Worm (Caenorhabditis elegans): ENCODE data around the gene dyn-1.

ce11 chrX:15600512-15601117 lies 31.9 kb downstream of the dyn-1 start, which contains the start of gene ent-2:
- TF ChIP-seq pha-4 (GFP tag; IDR thresholded peaks at IDR 0.05) (no peak), pha-4 (tag; optimal IDR thresholded peaks at IDR 0.05) (no peak), ceh-82 (tag; optimal IDR thresholded peaks at IDR 0.05) (no peak), nhr-10 (tag; optimal IDR thresholded peaks at IDR 0.05) (no peak), nhr-11 (tag; optimal IDR thresholded peaks at IDR 0.05) (peak; percentile 17), sdz-12 (GFP tag; optimal IDR thresholded peaks at IDR 0.05) (no peak), jun-1 (tag; optimal IDR thresholded peaks at IDR 0.05) (no peak), lsy-2 (tag; optimal IDR thresholded peaks at IDR 0.05) (peak in 1 of 2 experiments; percentile 40), nhr-102 (tag; optimal IDR thresholded peaks at IDR 0.05) (no peak), pqm-1 (tag; optimal IDR thresholded peaks at IDR 0.05) (no peak), unc-62 (GFP tag; optimal IDR thresholded peaks at IDR 0.05 in 1 of 2) (no peak), unc-62 (tag; optimal IDR thresholded peaks at IDR 0.05) (no peak), ama-1 (optimal IDR thresholded peaks at IDR 0.05) (no peak), ces-1 (GFP tag; optimal IDR thresholded peaks at IDR 0.05) (no peak)
